Fruit fly (Drosophila melanogaster): ENCODE results near the gene CG8369.

DNA sequence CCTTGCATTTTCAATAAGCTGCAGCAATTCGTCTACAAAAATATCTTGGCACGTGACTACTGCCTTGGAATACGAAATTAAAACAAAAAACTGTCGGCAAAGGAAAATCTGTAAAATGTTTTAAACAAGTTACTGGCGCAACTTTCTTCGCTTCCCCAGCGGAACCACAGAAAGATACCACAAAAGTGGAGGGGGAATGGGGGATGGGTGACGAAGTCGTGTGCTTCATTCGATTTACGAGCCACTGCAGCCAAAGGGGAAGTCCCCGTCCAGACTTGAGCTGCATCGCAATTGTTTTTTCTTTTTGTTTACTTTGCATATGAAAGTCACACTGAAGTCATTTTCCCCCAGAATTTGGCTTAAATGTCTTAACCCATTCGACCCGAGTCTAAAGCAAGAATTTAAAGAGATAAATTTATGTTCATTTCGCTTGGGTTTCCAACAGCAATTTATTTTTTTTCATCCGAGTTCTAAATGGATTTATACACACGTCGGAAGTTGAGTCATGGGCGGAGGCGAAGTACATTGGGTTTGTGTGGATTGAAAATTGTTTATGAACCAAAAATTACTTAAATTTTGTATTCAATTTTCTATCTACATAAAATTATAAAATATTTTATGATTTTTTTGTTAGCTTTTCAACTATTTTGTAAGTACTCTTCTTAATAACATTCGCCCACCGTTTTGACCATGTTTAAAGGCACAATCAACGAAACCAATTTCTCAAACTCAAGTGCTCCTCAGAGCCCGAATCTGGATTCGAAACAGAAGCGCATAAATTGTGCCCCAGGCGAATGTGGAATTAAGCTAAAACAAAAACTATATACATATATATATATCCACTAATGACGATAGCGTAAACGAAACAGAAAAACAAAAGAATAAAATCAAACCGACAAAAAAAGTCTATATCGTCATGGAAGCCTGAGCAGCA, 38.6 kb downstream of the CG8369 start:
- TF ChIP-seq psq (optimal IDR thresholded peaks at IDR 0.05) = no peak
- no peak for TF ChIP-seq h (optimal IDR thresholded peaks at IDR 0.05)
- TF ChIP-seq Sin3A (optimal IDR thresholded peaks at IDR 0.05) = no peak
- no peak for TF ChIP-seq insv (optimal IDR thresholded peaks at IDR 0.05)
- no peak for TF ChIP-seq Myc (optimal IDR thresholded peaks at IDR 0.05)

Data from Kc167 (cell line).